Worm (Caenorhabditis elegans) whole organism, young adult: ENCODE results near the gene gyf-1.

ENCODE experiments used
- B0035.1 ChIP-seq: sonication (generic microtip); optimal IDR thresholded peaks from 2 replicates; lab custom pipeline; 2016; ENCODE audit warnings: missing genetic modification characterization, mild to moderate bottlenecking, missing compliant biosample characterization, missing genotype, missing genetic modification reagents
- B0261.1 ChIP-seq: sonication (generic microtip); optimal IDR thresholded peaks from 2 replicates; lab custom pipeline; 2016; ENCODE audit warnings: mild to moderate bottlenecking, missing genetic modification characterization, moderate library complexity, missing compliant biosample characterization
- F10E7.11 ChIP-seq: sonication (generic microtip); optimal IDR thresholded peaks from 2 replicates; lab custom pipeline; 2017; ENCODE audit warnings: mild to moderate bottlenecking, missing genetic modification characterization, moderate library complexity, missing compliant biosample characterization
- F23B12.7 ChIP-seq: sonication (generic microtip); optimal IDR thresholded peaks from 2 replicates; lab custom pipeline; 2017; ENCODE audit warnings: missing genetic modification characterization, mild to moderate bottlenecking, missing compliant biosample characterization, antibody characterized with exemption, moderate library complexity; ENCODE audit not compliant: insufficient read depth
- F49E8.2 ChIP-seq: sonication (generic microtip); optimal IDR thresholded peaks from 3 replicates; lab custom pipeline; 2017; ENCODE audit warnings: missing genetic modification characterization, mild to moderate bottlenecking, missing compliant biosample characterization, antibody characterized with exemption, moderate library complexity; ENCODE audit not compliant: insufficient read depth
- F55B11.4 ChIP-seq: sonication (generic microtip); optimal IDR thresholded peaks from 2 replicates; lab custom pipeline; 2016; ENCODE audit warnings: missing compliant biosample characterization, missing genetic modification characterization, borderline replicate concordance; ENCODE audit not compliant: insufficient read depth
- K11D2.4 ChIP-seq: fragments of 200-800 bp; sonication (Bioruptor generic); IDR thresholded peaks from 2 replicates; pipeline ENCODE4 v1.3.6; 2022; ENCODE audit warnings: missing genetic modification reagents, missing genetic modification characterization, missing compliant biosample characterization
- K12H6.12 ChIP-seq: fragments of 200-800 bp; sonication (Bioruptor generic); optimal IDR thresholded peaks from 2 replicates; lab custom pipeline; 2018; ENCODE audit warnings: mild to moderate bottlenecking, missing genetic modification characterization, missing compliant biosample characterization
- T26A5.8 ChIP-seq: sonication (generic microtip); optimal IDR thresholded peaks from 2 replicates; lab custom pipeline; 2016; ENCODE audit warnings: missing genetic modification characterization, missing compliant biosample characterization
- Y95B8A.8 ChIP-seq: fragments of 200-800 bp; sonication (Bioruptor generic); IDR thresholded peaks from 2 replicates; pipeline ENCODE4 v1.3.6; 2022; ENCODE audit warnings: missing genetic modification reagents, missing genetic modification characterization, missing compliant biosample characterization
- akir-1 ChIP-seq: fragments of 200-800 bp; sonication (Bioruptor generic); optimal IDR thresholded peaks from 2 replicates; lab custom pipeline; 2018; ENCODE audit warnings: mild to moderate bottlenecking, missing genetic modification characterization, moderate library complexity, missing compliant biosample characterization
- atf-7 ChIP-seq: sonication (generic microtip); optimal IDR thresholded peaks from 2 replicates; lab custom pipeline; 2017; ENCODE audit warnings: mild to moderate bottlenecking, missing genetic modification characterization, missing compliant biosample characterization
- athp-1 ChIP-seq: sonication (generic microtip); optimal IDR thresholded peaks from 2 replicates; lab custom pipeline; 2017; ENCODE audit warnings: mild to moderate bottlenecking, missing genetic modification characterization, missing compliant biosample characterization
- attf-6 ChIP-seq: fragments of 200-800 bp; sonication (Bioruptor generic); IDR thresholded peaks from 2 replicates; pipeline ENCODE4 v1.3.6; 2022; ENCODE audit warnings: missing genetic modification reagents, missing genetic modification characterization, missing compliant biosample characterization
- cebp-2 ChIP-seq: fragments of 200-800 bp; sonication (Bioruptor generic); IDR thresholded peaks from 2 replicates; pipeline ENCODE4 v1.3.6; 2022; ENCODE audit warnings: missing genetic modification characterization, missing compliant biosample characterization
- ceh-100 ChIP-seq: fragments of 200-800 bp; sonication (Bioruptor generic); IDR thresholded peaks from 2 replicates; pipeline ENCODE4 v1.3.6; 2022; ENCODE audit warnings: missing genetic modification reagents, missing genetic modification characterization, missing compliant biosample characterization
- ceh-40 ChIP-seq: fragments of 200-800 bp; sonication (Bioruptor generic); IDR thresholded peaks from 2 replicates; pipeline ENCODE4 v1.3.6; 2022; ENCODE audit warnings: missing genetic modification characterization, missing compliant biosample characterization
- ceh-58 ChIP-seq: fragments of 200-800 bp; sonication (Bioruptor generic); IDR thresholded peaks from 2 replicates; pipeline ENCODE4 v1.3.6; 2022; ENCODE audit warnings: missing genetic modification characterization, missing compliant biosample characterization
- chd-7 ChIP-seq: sonication (generic microtip); optimal IDR thresholded peaks from 2 replicates; lab custom pipeline; 2016; ENCODE audit warnings: mild to moderate bottlenecking, missing genetic modification characterization, moderate library complexity, missing compliant biosample characterization
- die-1 ChIP-seq: sonication (generic microtip); optimal IDR thresholded peaks from 2 replicates; lab custom pipeline; 2016; ENCODE audit warnings: missing genotype, mild to moderate bottlenecking, missing genetic modification characterization, missing compliant biosample characterization
- dox-1 ChIP-seq: fragments of 200-800 bp; sonication (Bioruptor generic); IDR thresholded peaks from 2 replicates; pipeline ENCODE4 v1.3.6; 2022; ENCODE audit warnings: missing genetic modification reagents, missing genetic modification characterization, missing compliant biosample characterization
- efl-1 ChIP-seq: fragments of 150-350 bp; optimal IDR thresholded peaks from 2 replicates; lab custom pipeline; 2014; ENCODE audit warnings: missing biosample characterization, missing genetic modification reagents, missing genetic modification characterization
- ekl-4 ChIP-seq: fragments of 200-800 bp; sonication (Bioruptor generic); IDR thresholded peaks from 2 replicates; pipeline ENCODE4 v1.3.6; 2022; ENCODE audit warnings: missing genetic modification reagents, missing genetic modification characterization, missing compliant biosample characterization
- ets-4 ChIP-seq: fragments of 200-800 bp; sonication (Bioruptor generic); optimal IDR thresholded peaks from 2 replicates; lab custom pipeline; 2018; ENCODE audit warnings: mild to moderate bottlenecking, missing genetic modification characterization, missing compliant biosample characterization
- hsf-1 ChIP-seq: fragments of 200-800 bp; sonication (Bioruptor generic); IDR thresholded peaks from 2 replicates; pipeline ENCODE4 v1.3.6; 2022; ENCODE audit warnings: missing genetic modification reagents, missing genetic modification characterization, missing compliant biosample characterization
- lin-35 ChIP-seq, 3 experiments: fragments of 150-350 bp in 2 of 3; sonication (generic microtip) in 1 of 3; optimal IDR thresholded peaks; 2 replicates each; lab custom pipeline; 2014 to 2018; ENCODE audit warnings: missing biosample characterization in 3 of 3, missing genetic modification characterization in 3 of 3, missing genetic modification reagents in 3 of 3
- lin-54 ChIP-seq: fragments of 200-800 bp; sonication (Bioruptor generic); optimal IDR thresholded peaks from 2 replicates; lab custom pipeline; 2018; ENCODE audit warnings: mild to moderate bottlenecking, missing genetic modification characterization, missing compliant biosample characterization
- lsl-1 ChIP-seq: fragments of 200-800 bp; sonication (Bioruptor generic); optimal IDR thresholded peaks from 2 replicates; lab custom pipeline; 2018; ENCODE audit warnings: mild to moderate bottlenecking, missing genetic modification characterization, moderate library complexity, missing compliant biosample characterization
- madf-10 ChIP-seq: sonication (generic microtip); optimal IDR thresholded peaks from 2 replicates; lab custom pipeline; 2016; ENCODE audit warnings: mild to moderate bottlenecking, missing genetic modification characterization, missing compliant biosample characterization
- madf-3 ChIP-seq: fragments of 200-800 bp; sonication (Bioruptor generic); IDR thresholded peaks from 2 replicates; pipeline ENCODE4 v1.3.6; 2022; ENCODE audit warnings: missing genetic modification reagents, missing genetic modification characterization, missing compliant biosample characterization
- madf-6 ChIP-seq: fragments of 200-800 bp; sonication (Bioruptor generic); IDR thresholded peaks from 2 replicates; pipeline ENCODE4 v1.3.6; 2022; ENCODE audit warnings: missing genetic modification reagents, missing genetic modification characterization, missing compliant biosample characterization
- nfyb-1 ChIP-seq: fragments of 200-800 bp; sonication (Bioruptor generic); IDR thresholded peaks from 2 replicates; pipeline ENCODE4 v1.3.6; 2022; ENCODE audit warnings: missing genetic modification reagents, missing genetic modification characterization, missing compliant biosample characterization
- nhr-120 ChIP-seq: fragments of 200-800 bp; sonication (Bioruptor generic); IDR thresholded peaks from 2 replicates; pipeline ENCODE4 v1.3.6; 2022; ENCODE audit warnings: missing genetic modification characterization, missing compliant biosample characterization
- nhr-179 ChIP-seq: sonication (generic microtip); optimal IDR thresholded peaks from 2 replicates; lab custom pipeline; 2016; ENCODE audit warnings: mild to moderate bottlenecking, missing genetic modification characterization, missing compliant biosample characterization
- nhr-90 ChIP-seq: sonication (generic microtip); optimal IDR thresholded peaks from 2 replicates; lab custom pipeline; 2016; ENCODE audit warnings: missing genotype, mild to moderate bottlenecking, missing genetic modification characterization, missing compliant biosample characterization
- pha-4 ChIP-seq: fragments of 150-350 bp; sonication (generic microtip); optimal IDR thresholded peaks from 2 replicates; lab custom pipeline; 2014; ENCODE audit warnings: missing biosample characterization, missing genetic modification reagents, missing genetic modification characterization
- rcor-1 ChIP-seq: fragments of 200-800 bp; sonication (Bioruptor generic); IDR thresholded peaks from 2 replicates; pipeline ENCODE4 v1.3.6; 2022; ENCODE audit warnings: missing genetic modification reagents, missing genetic modification characterization, missing compliant biosample characterization
- rec-8 ChIP-seq, 2 experiments: sonication (generic microtip); optimal IDR thresholded peaks; 2 replicates each; lab custom pipeline; 2016; ENCODE audit warnings: mild to moderate bottlenecking in 2 of 2, missing genetic modification characterization in 2 of 2, missing genetic modification reagents in 2 of 2, missing genotype in 2 of 2, missing biosample characterization in 1 of 2, missing compliant biosample characterization in 1 of 2, moderate library complexity in 1 of 2
- rpc-1 ChIP-seq, 2 experiments: fragments of 150-350 bp in 1 of 2; sonication (generic microtip) in 1 of 2; optimal IDR thresholded peaks; 2 replicates each; lab custom pipeline; 2014 to 2018; ENCODE audit warnings: missing biosample characterization in 1 of 2, missing genetic modification characterization in 1 of 2, missing genetic modification reagents in 1 of 2, missing genotype in 1 of 2
- sdz-38 ChIP-seq: sonication (generic microtip); optimal IDR thresholded peaks from 2 replicates; lab custom pipeline; 2016; ENCODE audit warnings: missing genotype, missing genetic modification characterization, missing compliant biosample characterization
- snpc-1.1 ChIP-seq: sonication (generic microtip); optimal IDR thresholded peaks from 2 replicates; lab custom pipeline; 2017; ENCODE audit warnings: missing genetic modification characterization, mild to moderate bottlenecking, missing compliant biosample characterization, antibody characterized with exemption, moderate library complexity, missing genotype, missing genetic modification reagents; ENCODE audit not compliant: insufficient read depth
- snpc-4 ChIP-seq, 5 experiments: fragments of 150-350 bp in 1 of 5; sonication (generic microtip) in 4 of 5; optimal IDR thresholded peaks; 2 replicates each; lab custom pipeline; 2014 to 2018; ENCODE audit warnings: missing genetic modification characterization in 5 of 5, missing biosample characterization in 3 of 5, antibody characterized with exemption in 2 of 5, mild to moderate bottlenecking in 2 of 5, missing compliant biosample characterization in 2 of 5, missing genotype in 2 of 5, moderate library complexity in 2 of 5, missing genetic modification reagents in 1 of 5
- tbx-9 ChIP-seq: sonication (generic microtip); optimal IDR thresholded peaks from 2 replicates; lab custom pipeline; 2016; ENCODE audit warnings: borderline replicate concordance, missing genetic modification characterization, inconsistent platforms, missing compliant biosample characterization
- xnd-1 ChIP-seq: sonication (generic microtip); optimal IDR thresholded peaks from 2 replicates; lab custom pipeline; 2016; ENCODE audit warnings: missing genotype, missing genetic modification reagents, missing genetic modification characterization, missing compliant biosample characterization
- zfh-2 ChIP-seq: fragments of 200-800 bp; sonication (Bioruptor generic); conservative IDR thresholded peaks from 2 replicates; pipeline ENCODE4 v1.3.6; 2022; ENCODE audit warnings: missing genetic modification reagents, missing genetic modification characterization, missing compliant biosample characterization
- ztf-26 ChIP-seq: sonication (generic microtip); optimal IDR thresholded peaks from 2 replicates; lab custom pipeline; 2017; ENCODE audit warnings: missing genetic modification characterization, missing compliant biosample characterization
- ztf-28 ChIP-seq: fragments of 200-800 bp; sonication (Bioruptor generic); IDR thresholded peaks from 2 replicates; pipeline ENCODE4 v1.3.6; 2022; ENCODE audit warnings: missing genetic modification reagents, missing genetic modification characterization, missing compliant biosample characterization
- ztf-3 ChIP-seq: fragments of 200-800 bp; sonication (Bioruptor generic); optimal IDR thresholded peaks from 2 replicates; lab custom pipeline; 2018; ENCODE audit warnings: mild to moderate bottlenecking, missing genetic modification characterization, missing compliant biosample characterization

gyf-1 gene

ce11 chrII:6682918-6683317, 1.1 kb upstream of the gyf-1 start (continued):
- TF ChIP-seq ceh-40, result no peak
- no peak for TF ChIP-seq nfyb-1 (GFP tag; lab: Robert Waterston, UW)
- no peak for TF ChIP-seq snpc-1.1 (tag; lab: Kevin White, UChicago)
- TF ChIP-seq nhr-179 (tag; lab: Kevin White, UChicago), result no peak
- peak; percentile 55 for TF ChIP-seq F49E8.2 (tag; lab: Kevin White, UChicago)
- TF ChIP-seq rpc-1 (optimal IDR thresholded peaks at IDR 0.05; lab: Kevin White, UChicago), result no peak
- TF ChIP-seq rpc-1 (tag; optimal IDR thresholded peaks at IDR 0.05; lab: Kevin White, UChicago), result no peak
- no peak for TF ChIP-seq tbx-9
- no peak for TF ChIP-seq nhr-90 (tag; lab: Kevin White, UChicago)
- TF ChIP-seq dox-1 (GFP tag; lab: Robert Waterston, UW), result no peak
- TF ChIP-seq rcor-1, result no peak
- no peak for TF ChIP-seq zfh-2 (GFP tag; lab: Robert Waterston, UW)
- TF ChIP-seq F55B11.4 (tag; lab: Kevin White, UChicago), result no peak
- no peak for TF ChIP-seq die-1 (tag; lab: Kevin White, UChicago)
- 0 out of 2 replicates have a peak, but pooled peaks have one; percentile 34 for TF ChIP-seq hsf-1 (GFP tag; lab: Robert Waterston, UW)
- TF ChIP-seq F10E7.11, result no peak
- no peak for TF ChIP-seq atf-7 (tag; lab: Kevin White, UChicago)
- TF ChIP-seq attf-6 (GFP tag; lab: Robert Waterston, UW), result no peak
- TF ChIP-seq nhr-120 (GFP tag; lab: Robert Waterston, UW), result no peak
- TF ChIP-seq athp-1 (tag; lab: Kevin White, UChicago), result no peak
- no peak for TF ChIP-seq ztf-28 (GFP tag; lab: Robert Waterston, UW)
- TF ChIP-seq akir-1 (GFP tag; lab: Kevin White, UChicago), result no peak
- TF ChIP-seq ets-4 (GFP tag; lab: Kevin White, UChicago), result no peak
- no peak for TF ChIP-seq ztf-3 (GFP tag; lab: Kevin White, UChicago)
- peak; percentile 95 for TF ChIP-seq lsl-1
- no peak for TF ChIP-seq B0035.1 (tag; lab: Kevin White, UChicago)
- TF ChIP-seq cebp-2 (GFP tag; lab: Robert Waterston, UW), result no peak
- no peak for TF ChIP-seq K11D2.4 (GFP tag; lab: Robert Waterston, UW)
- no peak for TF ChIP-seq pha-4 (tag; lab: Kevin White, UChicago)
- no peak for TF ChIP-seq chd-7 (tag; lab: Kevin White, UChicago)
- TF ChIP-seq ceh-58 (GFP tag; lab: Robert Waterston, UW), result no peak
- peak; percentile 81 for TF ChIP-seq xnd-1 (tag; lab: Kevin White, UChicago)
- TF ChIP-seq K12H6.12 (tag; lab: Kevin White, UChicago), result no peak
- no peak for TF ChIP-seq ceh-100
- TF ChIP-seq F23B12.7 (tag; lab: Kevin White, UChicago), result no peak
- peak; percentile 88 for TF ChIP-seq efl-1
- no peak for TF ChIP-seq madf-10 (tag; lab: Kevin White, UChicago)
- TF ChIP-seq lin-35 (GFP tag; optimal IDR thresholded peaks at IDR 0.05; lab: Kevin White, UChicago), result peak in 1 of 3 experiments; percentile 12
- TF ChIP-seq snpc-4 (GFP tag; optimal IDR thresholded peaks at IDR 0.05; lab: Kevin White, UChicago), result no peak
- TF ChIP-seq snpc-4 (tag; optimal IDR thresholded peaks at IDR 0.05; lab: Kevin White, UChicago), result no peak
- TF ChIP-seq B0261.1 (tag; lab: Kevin White, UChicago), result no peak
- TF ChIP-seq T26A5.8 (tag; lab: Kevin White, UChicago), result no peak
- no peak for TF ChIP-seq ztf-26 (tag; lab: Kevin White, UChicago)
- TF ChIP-seq rec-8 (tag; optimal IDR thresholded peaks at IDR 0.05; lab: Kevin White, UChicago), result no peak
- TF ChIP-seq Y95B8A.8 (GFP tag; lab: Robert Waterston, UW), result no peak
- TF ChIP-seq ekl-4 (GFP tag; lab: Robert Waterston, UW), result no peak
- no peak for TF ChIP-seq sdz-38
- TF ChIP-seq lin-54 (GFP tag; lab: Kevin White, UChicago), result peak; percentile 7
- peak; percentile 92 for TF ChIP-seq madf-6 (GFP tag; lab: Robert Waterston, UW)
- no peak for TF ChIP-seq madf-3
